Worm (Caenorhabditis elegans): ENCODE data around the gene F59D12.3.
A peak's percentile ranks its signal among the peaks of the same experiment; 100 is the strongest.

DNA sequence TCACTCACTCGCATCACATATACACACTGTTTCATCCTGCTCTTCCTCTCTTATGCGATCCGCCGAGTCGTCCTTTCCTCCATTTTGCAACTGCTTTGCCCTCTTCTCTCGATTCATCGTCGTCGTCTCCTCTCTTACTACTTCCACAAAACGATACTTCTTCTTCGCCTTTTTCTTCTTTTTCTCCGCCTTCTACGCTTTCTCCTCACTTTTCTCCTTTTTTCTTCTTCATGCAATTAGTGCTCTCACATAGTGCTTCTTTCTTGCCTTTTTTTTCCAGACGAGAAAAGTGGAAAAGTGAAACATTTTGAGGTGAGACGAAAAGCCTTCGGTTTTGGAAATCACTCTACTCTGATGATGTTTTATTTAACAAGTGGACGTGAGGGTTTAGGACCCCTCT is 8.8 kb upstream of the F59D12.3 start:
- TF ChIP-seq ZK546.5 (tag; optimal IDR thresholded peaks at IDR 0.05) (no peak), pha-4 (tag; optimal IDR thresholded peaks at IDR 0.05) (no peak), snpc-4 (tag; optimal IDR thresholded peaks at IDR 0.05) (no peak), elt-3 (tag; optimal IDR thresholded peaks at IDR 0.05) (no peak), nhr-76 (tag; optimal IDR thresholded peaks at IDR 0.05) (no peak), nhr-11 (tag; optimal IDR thresholded peaks at IDR 0.05) (no peak), lin-39 (tag; optimal IDR thresholded peaks at IDR 0.05) (peak; percentile 14), ama-1 (optimal IDR thresholded peaks at IDR 0.05) (no peak), nfya-1 (tag; optimal IDR thresholded peaks at IDR 0.05; ENCODE audit: insufficient read depth) (peak; percentile 25), unc-39 (tag; optimal IDR thresholded peaks at IDR 0.05) (no peak), lin-15B (tag; optimal IDR thresholded peaks at IDR 0.05) (no peak)
